Fruit fly (Drosophila melanogaster) whole organism, pupa: ENCODE measurements around the gene Blm.

ENCODE experiments used
- CG34367 ChIP-seq: fragments of 200-800 bp; sonication (Bioruptor generic); optimal IDR thresholded peaks from 2 replicates; lab custom pipeline; 2018; ENCODE audit warnings: missing biosample characterization, mild to moderate bottlenecking, missing genetic modification characterization
- Snoo ChIP-seq: fragments of 200-800 bp; sonication (Bioruptor generic); optimal IDR thresholded peaks from 3 replicates; lab custom pipeline; 2017; ENCODE audit warnings: missing biosample characterization, mild to moderate bottlenecking, missing genetic modification characterization, inconsistent platforms

DNA sequence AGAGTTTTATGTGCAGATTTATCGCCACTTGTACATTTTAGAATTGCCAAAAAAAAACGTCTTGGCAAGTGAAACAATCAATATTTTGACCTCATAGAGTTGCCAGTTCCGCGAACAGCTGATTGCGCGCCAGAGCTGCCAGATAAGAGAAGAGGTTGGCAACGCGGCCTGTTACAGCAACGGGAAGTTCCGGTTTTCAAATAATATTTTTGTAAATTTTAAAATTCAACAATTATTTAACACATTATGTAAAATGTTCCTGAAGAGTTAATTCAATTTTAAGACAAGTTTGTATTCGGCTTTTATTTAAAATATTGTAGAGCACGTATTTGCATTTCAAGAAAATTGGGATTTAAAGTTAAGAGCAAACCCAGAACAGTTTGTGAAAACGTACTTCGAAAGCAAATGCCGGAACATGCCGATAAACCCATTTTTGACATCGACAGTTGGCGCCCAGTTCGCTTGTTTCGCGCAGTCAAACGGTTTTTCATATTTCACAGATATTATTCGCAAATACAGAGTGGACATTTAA, 45.2 kb upstream of the Blm start, which contains the start of the genes prd1 and HisCl1:
- TF ChIP-seq Snoo (tag; lab: Kevin White, UChicago) (peak; percentile 67), CG34367 (tag; lab: Kevin White, UChicago) (peak; percentile 51)
